Fruit fly (Drosophila melanogaster) whole organism, prepupa: Measurements from ENCODE around the gene CG12531.
A peak's percentile ranks its signal among the peaks of the same experiment; 100 is the strongest.

Experiments
- CG10669 ChIP-seq: fragments of 200-800 bp; sonication (Bioruptor generic); optimal IDR thresholded peaks from 3 replicates; lab custom pipeline; 2018; ENCODE audit warnings: missing biosample characterization, mild to moderate bottlenecking, missing genetic modification characterization, moderate library complexity
- CG1621 ChIP-seq: fragments of 200-800 bp; sonication (Bioruptor generic); optimal IDR thresholded peaks from 3 replicates; lab custom pipeline; 2018; ENCODE audit warnings: missing biosample characterization, mild to moderate bottlenecking, missing genetic modification characterization
- CG3919 ChIP-seq: fragments of 200-800 bp; sonication (Bioruptor generic); optimal IDR thresholded peaks from 3 replicates; lab custom pipeline; 2016; ENCODE audit warnings: missing biosample characterization, missing genetic modification characterization
- CG4318 ChIP-seq: fragments of 200-800 bp; sonication (Bioruptor generic); optimal IDR thresholded peaks from 3 replicates; lab custom pipeline; 2017; ENCODE audit warnings: missing biosample characterization, mild to moderate bottlenecking, missing genetic modification characterization
- CG6276 ChIP-seq: fragments of 200-800 bp; sonication (Bioruptor generic); optimal IDR thresholded peaks from 2 replicates; lab custom pipeline; 2017; ENCODE audit warnings: missing biosample characterization, mild to moderate bottlenecking, missing genetic modification characterization
- CG6808 ChIP-seq: fragments of 200-800 bp; sonication (Bioruptor generic); optimal IDR thresholded peaks from 3 replicates; lab custom pipeline; 2017; ENCODE audit warnings: missing biosample characterization, missing genetic modification characterization, mild to moderate bottlenecking, moderate library complexity, missing genetic modification reagents
- CG6854 ChIP-seq: fragments of 200-800 bp; sonication (Bioruptor generic); optimal IDR thresholded peaks from 2 replicates; lab custom pipeline; 2017; ENCODE audit warnings: missing biosample characterization, mild to moderate bottlenecking, missing genetic modification characterization
- CG8319 ChIP-seq: fragments of 200-800 bp; sonication (Bioruptor generic); optimal IDR thresholded peaks from 3 replicates; lab custom pipeline; 2016; ENCODE audit warnings: missing biosample characterization, missing genetic modification characterization
- CG8632 ChIP-seq: fragments of 200-800 bp; sonication (Bioruptor generic); optimal IDR thresholded peaks from 3 replicates; lab custom pipeline; 2016; ENCODE audit warnings: missing biosample characterization, missing genetic modification characterization
- Eip75B ChIP-seq: fragments of 200-800 bp; sonication (Bioruptor generic); optimal IDR thresholded peaks from 3 replicates; lab custom pipeline; 2016; ENCODE audit warnings: missing biosample characterization, missing genetic modification characterization
- Eip78C ChIP-seq: fragments of 200-800 bp; sonication (Bioruptor generic); peaks from one replicate; lab custom pipeline; 2016; ENCODE audit warnings: missing biosample characterization, missing genetic modification characterization
- Ets96B ChIP-seq: fragments of 200-800 bp; optimal IDR thresholded peaks from 2 replicates; lab custom pipeline; 2019; ENCODE audit warnings: missing biosample characterization, mild to moderate bottlenecking, missing genetic modification characterization, moderate library complexity
- Gug ChIP-seq: fragments of 200-800 bp; sonication (Bioruptor generic); IDR thresholded peaks from 2 replicates; pipeline ENCODE4 v1.3.6; 2022; ENCODE audit warnings: missing biosample characterization, missing genetic modification characterization
- Hr39 ChIP-seq: fragments of 200-800 bp; sonication (Bioruptor generic); optimal IDR thresholded peaks from 2 replicates; lab custom pipeline; 2016; ENCODE audit warnings: missing biosample characterization, missing genetic modification characterization
- Hr4 ChIP-seq: fragments of 200-800 bp; sonication (Bioruptor generic); optimal IDR thresholded peaks from 3 replicates; lab custom pipeline; 2016; ENCODE audit warnings: missing biosample characterization, missing genetic modification characterization
- Lpt ChIP-seq: fragments of 200-800 bp; sonication (Bioruptor generic); optimal IDR thresholded peaks from 3 replicates; lab custom pipeline; 2016; ENCODE audit warnings: missing biosample characterization, missing genetic modification characterization
- Met ChIP-seq: fragments of 200-800 bp; sonication (Bioruptor generic); optimal IDR thresholded peaks from 3 replicates; lab custom pipeline; 2016; ENCODE audit warnings: missing biosample characterization, missing genetic modification characterization
- OdsH ChIP-seq: fragments of 200-800 bp; sonication (Bioruptor generic); optimal IDR thresholded peaks from 3 replicates; lab custom pipeline; 2016; ENCODE audit warnings: missing biosample characterization, missing genetic modification characterization
- Sox102F ChIP-seq: fragments of 200-800 bp; sonication (Bioruptor generic); optimal IDR thresholded peaks from 2 replicates; lab custom pipeline; 2016; ENCODE audit warnings: missing biosample characterization, mild to moderate bottlenecking, missing genetic modification characterization
- dac ChIP-seq: fragments of 200-800 bp; sonication (Bioruptor generic); optimal IDR thresholded peaks from 2 replicates; lab custom pipeline; 2017; ENCODE audit warnings: missing biosample characterization, mild to moderate bottlenecking, missing genetic modification characterization
- dsx ChIP-seq: fragments of 200-800 bp; optimal IDR thresholded peaks from 3 replicates; lab custom pipeline; 2019; ENCODE audit warnings: missing biosample characterization, mild to moderate bottlenecking, missing genetic modification characterization, moderate library complexity; ENCODE audit not compliant: poor library complexity, severe bottlenecking
- eg ChIP-seq: fragments of 200-800 bp; sonication (Bioruptor generic); IDR thresholded peaks from 3 replicates; pipeline ENCODE4 v1.3.6; 2022; ENCODE audit warnings: missing biosample characterization, missing genetic modification characterization
- esn ChIP-seq: fragments of 200-800 bp; sonication (Bioruptor generic); optimal IDR thresholded peaks from 2 replicates; lab custom pipeline; 2016; ENCODE audit warnings: missing biosample characterization, mild to moderate bottlenecking, missing genetic modification characterization, moderate library complexity
- fd85E ChIP-seq: fragments of 200-800 bp; sonication (Bioruptor generic); optimal IDR thresholded peaks from 3 replicates; lab custom pipeline; 2016; ENCODE audit warnings: missing biosample characterization, missing genetic modification characterization
- lz ChIP-seq: fragments of 200-800 bp; sonication (Bioruptor generic); optimal IDR thresholded peaks from 3 replicates; lab custom pipeline; 2016; ENCODE audit warnings: missing biosample characterization, missing genetic modification characterization
- spab ChIP-seq: fragments of 200-800 bp; sonication (Bioruptor generic); optimal IDR thresholded peaks from 2 replicates; lab custom pipeline; 2017; ENCODE audit warnings: missing biosample characterization, mild to moderate bottlenecking, missing genetic modification characterization, missing genetic modification reagents
- ss ChIP-seq, 2 experiments: fragments of 200-800 bp; sonication (Bioruptor generic); optimal IDR thresholded peaks; 2 replicates in 1 of 2; 3 replicates in 1 of 2; lab custom pipeline; 2017 to 2018; ENCODE audit warnings: mild to moderate bottlenecking in 2 of 2, missing biosample characterization in 2 of 2, missing genetic modification characterization in 2 of 2, moderate library complexity in 1 of 2
- topi ChIP-seq: fragments of 200-800 bp; sonication (Bioruptor generic); optimal IDR thresholded peaks from 3 replicates; lab custom pipeline; 2016; ENCODE audit warnings: missing biosample characterization, missing genetic modification characterization

Gene CG12531

dm6 chrX:19773734-19774702 is 55.3 kb downstream of the CG12531 start:
- no peak for TF ChIP-seq Lpt
- TF ChIP-seq Sox102F (GFP tag; lab: Kevin White, UChicago), result no peak
- no peak for TF ChIP-seq CG6276 (GFP tag; lab: Kevin White, UChicago)
- TF ChIP-seq eg, result no peak
- no peak for TF ChIP-seq Hr4 (GFP tag; lab: Kevin White, UChicago)
- TF ChIP-seq Ets96B (tag; lab: Kevin White, UChicago), result no peak
- peak in 1 of 2 experiments; percentile 1 for TF ChIP-seq ss (GFP tag; optimal IDR thresholded peaks at IDR 0.05; lab: Kevin White, UChicago)
- TF ChIP-seq dac (GFP tag; lab: Kevin White, UChicago), result no peak
- TF ChIP-seq esn (GFP tag; lab: Kevin White, UChicago), result no peak
- TF ChIP-seq Gug, result no peak
- TF ChIP-seq CG1621 (tag; lab: Kevin White, UChicago), result peak; percentile 4
- no peak for TF ChIP-seq CG3919 (GFP tag; lab: Kevin White, UChicago)
- TF ChIP-seq CG6808 (GFP tag; lab: Kevin White, UChicago), result no peak
- no peak for TF ChIP-seq CG6854 (GFP tag; lab: Kevin White, UChicago)
- no peak for TF ChIP-seq spab (GFP tag; lab: Kevin White, UChicago)
- TF ChIP-seq CG4318 (GFP tag; lab: Kevin White, UChicago), result no peak
- TF ChIP-seq OdsH (GFP tag; lab: Kevin White, UChicago), result no peak
- TF ChIP-seq Eip75B (GFP tag; lab: Kevin White, UChicago), result no peak
- no peak for TF ChIP-seq CG10669 (GFP tag; lab: Kevin White, UChicago)
- TF ChIP-seq lz (GFP tag; lab: Kevin White, UChicago), result no peak
- TF ChIP-seq dsx, result no peak
- TF ChIP-seq CG8319 (GFP tag; lab: Kevin White, UChicago), result no peak
- TF ChIP-seq topi (GFP tag; lab: Kevin White, UChicago), result no peak
- no peak for TF ChIP-seq Met
- TF ChIP-seq CG8632 (GFP tag; lab: Kevin White, UChicago), result no peak
- TF ChIP-seq Eip78C (GFP tag; lab: Kevin White, UChicago), result peak; percentile 11

DNA sequence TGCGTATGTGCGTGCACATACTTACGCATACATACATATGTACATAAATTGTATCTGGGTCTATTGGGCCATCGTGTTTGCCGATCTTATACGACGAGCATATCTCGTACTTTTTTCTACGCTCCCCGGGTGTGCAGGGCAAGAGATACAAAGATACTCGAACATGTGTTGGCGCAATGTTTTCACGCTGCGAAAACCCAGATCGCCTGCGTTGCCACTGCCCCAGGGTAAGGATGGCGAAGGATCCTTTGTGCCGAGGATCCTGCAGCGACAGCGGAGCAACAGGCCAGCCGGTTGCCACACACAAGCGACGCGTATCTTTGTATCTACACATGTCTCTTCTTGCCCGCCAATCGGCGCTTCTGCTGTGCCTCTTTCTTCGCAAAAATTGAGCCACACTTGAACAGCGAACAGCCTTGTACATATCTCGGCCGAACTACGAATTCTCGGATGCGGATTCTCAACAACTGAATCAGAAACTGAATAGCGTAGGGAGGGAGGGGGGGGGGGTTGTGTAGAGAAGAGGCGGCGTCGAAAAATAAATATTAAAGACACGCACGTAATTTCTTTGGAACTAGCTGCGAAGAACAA is 56.4 kb downstream of the CG12531 start:
- TF ChIP-seq Gug, result no peak
- no peak for TF ChIP-seq Hr39 (GFP tag; lab: Kevin White, UChicago)
- peak in 1 of 2 experiments; percentile 20 for TF ChIP-seq ss (GFP tag; optimal IDR thresholded peaks at IDR 0.05; lab: Kevin White, UChicago)
- TF ChIP-seq CG1621 (tag; lab: Kevin White, UChicago), result peak; percentile 2
- no peak for TF ChIP-seq fd85E (GFP tag; lab: Kevin White, UChicago)
- peak; percentile 15 for TF ChIP-seq Eip78C (GFP tag; lab: Kevin White, UChicago)
- TF ChIP-seq CG6276 (GFP tag; lab: Kevin White, UChicago), result no peak
